Fruit fly (Drosophila melanogaster) whole organism, embryonic: ENCODE data around the gene RfC4.

ENCODE experiments used
- ATbp ChIP-seq: fragments of 200-800 bp; sonication (Bioruptor generic); optimal IDR thresholded peaks from 2 replicates; lab custom pipeline; 2017; ENCODE audit warnings: missing biosample characterization, mild to moderate bottlenecking, missing genetic modification characterization, missing genetic modification reagents
- CG11247 ChIP-seq: fragments of 200-800 bp; sonication (Bioruptor generic); IDR thresholded peaks from 2 replicates; pipeline ENCODE4 v1.3.6; 2022; ENCODE audit warnings: missing biosample characterization, missing genetic modification characterization
- CG16813 ChIP-seq: fragments of 200-800 bp; sonication (Bioruptor generic); IDR thresholded peaks from 3 replicates; pipeline ENCODE4 v1.3.6; 2022; ENCODE audit warnings: missing biosample characterization, missing genetic modification characterization; ENCODE audit not compliant: partially characterized antibody
- CG17359 ChIP-seq: fragments of 200-800 bp; sonication (Bioruptor generic); optimal IDR thresholded peaks from 3 replicates; lab custom pipeline; 2018; ENCODE audit warnings: missing biosample characterization, mild to moderate bottlenecking, missing genetic modification characterization, moderate library complexity
- CG18476 ChIP-seq: fragments of 200-800 bp; sonication (Bioruptor generic); optimal IDR thresholded peaks from 2 replicates; lab custom pipeline; 2016; ENCODE audit warnings: missing biosample characterization, mild to moderate bottlenecking, missing genetic modification characterization
- CG18619 ChIP-seq: fragments of 200-800 bp; sonication (Bioruptor generic); optimal IDR thresholded peaks from 3 replicates; lab custom pipeline; 2017; ENCODE audit warnings: missing biosample characterization, mild to moderate bottlenecking, missing genetic modification characterization
- CG2678 ChIP-seq: fragments of 200-800 bp; sonication (Bioruptor generic); optimal IDR thresholded peaks from 3 replicates; lab custom pipeline; 2019; ENCODE audit warnings: missing biosample characterization, mild to moderate bottlenecking, missing genetic modification characterization, moderate library complexity
- CG4404 ChIP-seq: fragments of 200-800 bp; sonication (Bioruptor generic); IDR thresholded peaks from 2 replicates; pipeline ENCODE4 v1.3.6; 2022; ENCODE audit warnings: missing biosample characterization, missing genetic modification characterization
- CG4707 ChIP-seq: fragments of 200-800 bp; sonication (Bioruptor generic); optimal IDR thresholded peaks from 2 replicates; lab custom pipeline; 2018; ENCODE audit warnings: missing biosample characterization, mild to moderate bottlenecking, missing genetic modification characterization, moderate library complexity
- CG6175 ChIP-seq: fragments of 200-800 bp; sonication (Bioruptor generic); IDR thresholded peaks from 3 replicates; pipeline ENCODE4 v1.3.6; 2022; ENCODE audit warnings: missing biosample characterization, missing genetic modification characterization
- CG6765 ChIP-seq: fragments of 200-800 bp; sonication (Bioruptor generic); optimal IDR thresholded peaks from 3 replicates; lab custom pipeline; 2017; ENCODE audit warnings: missing biosample characterization, mild to moderate bottlenecking, missing genetic modification characterization
- CG7987 ChIP-seq: fragments of 200-800 bp; sonication (Bioruptor generic); optimal IDR thresholded peaks from 2 replicates; lab custom pipeline; 2018; ENCODE audit warnings: missing biosample characterization, mild to moderate bottlenecking, missing genetic modification characterization, moderate library complexity
- CG8290 ChIP-seq, 3 experiments: fragments of 200-800 bp; sonication (Bioruptor generic); optimal IDR thresholded peaks; 2 replicates each; lab custom pipeline; 2016 to 2019; ENCODE audit warnings: missing biosample characterization in 3 of 3, missing genetic modification characterization in 3 of 3, mild to moderate bottlenecking in 2 of 3, moderate library complexity in 1 of 3
- CG8765 ChIP-seq: fragments of 200-800 bp; sonication (Bioruptor generic); IDR thresholded peaks from 2 replicates; pipeline ENCODE4 v1.3.6; 2022; ENCODE audit warnings: missing biosample characterization, missing genetic modification characterization
- CG9797 ChIP-seq: fragments of 200-800 bp; sonication (Bioruptor generic); optimal IDR thresholded peaks from 3 replicates; lab custom pipeline; 2018; ENCODE audit warnings: missing biosample characterization, mild to moderate bottlenecking, missing genetic modification characterization
- CrebB ChIP-seq: fragments of 200-800 bp; sonication (Bioruptor generic); optimal IDR thresholded peaks from 3 replicates; lab custom pipeline; 2018; ENCODE audit warnings: missing biosample characterization, mild to moderate bottlenecking, missing genetic modification characterization
- Dbx ChIP-seq: fragments of 200-800 bp; sonication (Bioruptor generic); IDR thresholded peaks from 3 replicates; pipeline ENCODE4 v1.3.6; 2022; ENCODE audit warnings: missing biosample characterization, missing genetic modification characterization
- MBD-R2 ChIP-seq: fragments of 200-800 bp; sonication (Bioruptor generic); IDR thresholded peaks from 2 replicates; pipeline ENCODE4 v1.3.6; 2022; ENCODE audit warnings: missing biosample characterization, missing genetic modification characterization
- Med ChIP-seq: fragments of 200-800 bp; sonication (Bioruptor generic); peaks from one replicate; lab custom pipeline; 2016; ENCODE audit warnings: missing biosample characterization, missing genetic modification characterization, mild to moderate bottlenecking, inconsistent platforms, moderate library complexity
- Neu2 ChIP-seq: fragments of 200-800 bp; sonication (Bioruptor generic); optimal IDR thresholded peaks from 3 replicates; lab custom pipeline; 2016; ENCODE audit warnings: missing biosample characterization, missing genetic modification characterization, borderline replicate concordance
- Nf-YB ChIP-seq: fragments of 200-800 bp; sonication (Bioruptor generic); optimal IDR thresholded peaks from 3 replicates; lab custom pipeline; 2019; ENCODE audit warnings: missing biosample characterization, mild to moderate bottlenecking, missing genetic modification characterization, moderate library complexity
- NfI ChIP-seq: fragments of 200-800 bp; sonication (Bioruptor generic); optimal IDR thresholded peaks from 3 replicates; lab custom pipeline; 2018; ENCODE audit warnings: missing biosample characterization, mild to moderate bottlenecking, missing genetic modification characterization, moderate library complexity
- Pdp1 ChIP-seq, 2 experiments: fragments of 200-800 bp; sonication (Bioruptor generic); optimal IDR thresholded peaks; 3 replicates each; lab custom pipeline; 2016; ENCODE audit warnings: missing biosample characterization in 2 of 2, missing genetic modification characterization in 2 of 2, mild to moderate bottlenecking in 1 of 2, moderate library complexity in 1 of 2
- Scr ChIP-seq: fragments of 200-800 bp; sonication (Bioruptor generic); IDR thresholded peaks from 2 replicates; pipeline ENCODE4 v1.3.6; 2022; ENCODE audit warnings: missing biosample characterization, missing genetic modification characterization; ENCODE audit not compliant: partially characterized antibody
- Sin3A ChIP-seq: fragments of >200 bp; optimal IDR thresholded peaks from 2 replicates; lab custom pipeline; 2018
- Stat92E ChIP-seq, 3 experiments: fragments of >200 bp in 2 of 3; fragments of 200-800 bp in 1 of 3; sonication (Bioruptor generic) in 1 of 3; optimal IDR thresholded peaks; 2 replicates each; lab custom pipeline; 2017 to 2019; ENCODE audit warnings: missing biosample characterization in 3 of 3, missing genetic modification characterization in 3 of 3, mild to moderate bottlenecking in 1 of 3, moderate library complexity in 1 of 3
- Usf ChIP-seq: fragments of 200-800 bp; sonication (Bioruptor generic); optimal IDR thresholded peaks from 2 replicates; lab custom pipeline; 2017; ENCODE audit warnings: missing genotype, missing biosample characterization, missing genetic modification characterization
- YL-1 ChIP-seq: fragments of 200-800 bp; sonication (Bioruptor generic); optimal IDR thresholded peaks from 3 replicates; lab custom pipeline; 2017; ENCODE audit warnings: missing biosample characterization, mild to moderate bottlenecking, missing genetic modification characterization
- ap ChIP-seq: fragments of 200-800 bp; sonication (Bioruptor generic); IDR thresholded peaks from 2 replicates; pipeline ENCODE4 v1.3.6; 2022; ENCODE audit warnings: missing biosample characterization, missing genetic modification characterization
- ara ChIP-seq: fragments of 200-800 bp; sonication (Bioruptor generic); IDR thresholded peaks from 2 replicates; pipeline ENCODE4 v1.3.6; 2022; ENCODE audit warnings: missing biosample characterization, missing genetic modification characterization
- ato ChIP-seq: fragments of 200-800 bp; sonication (Bioruptor generic); IDR thresholded peaks from 2 replicates; pipeline ENCODE4 v1.3.6; 2022; ENCODE audit warnings: missing biosample characterization, missing genetic modification characterization; ENCODE audit not compliant: partially characterized antibody
- bbx ChIP-seq: fragments of 200-800 bp; sonication (Bioruptor generic); IDR thresholded peaks from 2 replicates; pipeline ENCODE4 v1.3.6; 2022; ENCODE audit warnings: missing biosample characterization, missing genetic modification characterization; ENCODE audit not compliant: partially characterized antibody
- ci ChIP-seq: fragments of 200-800 bp; sonication (Bioruptor generic); IDR thresholded peaks from 3 replicates; pipeline ENCODE4 v1.3.6; 2022; ENCODE audit warnings: missing biosample characterization, missing genetic modification characterization
- gce ChIP-seq: fragments of 200-800 bp; sonication (Bioruptor generic); IDR thresholded peaks from 3 replicates; pipeline ENCODE4 v1.3.6; 2022; ENCODE audit warnings: missing biosample characterization, missing genetic modification characterization
- grau ChIP-seq: fragments of 200-800 bp; optimal IDR thresholded peaks from 3 replicates; lab custom pipeline; 2019; ENCODE audit warnings: missing biosample characterization, mild to moderate bottlenecking, missing genetic modification characterization, moderate library complexity
- gsb-n ChIP-seq: fragments of 200-800 bp; sonication (Bioruptor generic); optimal IDR thresholded peaks from 3 replicates; lab custom pipeline; 2018; ENCODE audit warnings: missing biosample characterization, mild to moderate bottlenecking, missing genetic modification characterization
- hkb ChIP-seq, 2 experiments: fragments of 200-800 bp in 1 of 2; fragments of >200 bp in 1 of 2; sonication (Bioruptor generic) in 1 of 2; IDR thresholded peaks in 1 of 2; optimal IDR thresholded peaks in 1 of 2; 2 replicates each; pipeline versions ENCODE4 v1.3.6 to Lab custom; 2017 to 2022; ENCODE audit warnings: missing biosample characterization in 1 of 2, missing genetic modification characterization in 1 of 2
- lab ChIP-seq: fragments of 200-800 bp; sonication (Bioruptor generic); optimal IDR thresholded peaks from 3 replicates; lab custom pipeline; 2017; ENCODE audit warnings: missing biosample characterization, missing genetic modification characterization, mild to moderate bottlenecking, moderate library complexity, missing genetic modification reagents
- lov ChIP-seq, 2 experiments: fragments of 200-800 bp in 1 of 2; fragments of >200 bp in 1 of 2; sonication (Bioruptor generic) in 1 of 2; IDR thresholded peaks in 1 of 2; optimal IDR thresholded peaks in 1 of 2; 2 replicates in 1 of 2; 3 replicates in 1 of 2; pipeline versions ENCODE4 v1.3.6 to Lab custom; 2017 to 2022; ENCODE audit warnings: missing biosample characterization in 1 of 2, missing genetic modification characterization in 1 of 2
- nerfin-1 ChIP-seq: fragments of 200-800 bp; sonication (Bioruptor generic); optimal IDR thresholded peaks from 3 replicates; lab custom pipeline; 2019; ENCODE audit warnings: missing biosample characterization, mild to moderate bottlenecking, missing genetic modification characterization, moderate library complexity
- nom ChIP-seq: fragments of 200-800 bp; sonication (Bioruptor generic); optimal IDR thresholded peaks from 2 replicates; lab custom pipeline; 2017; ENCODE audit warnings: missing biosample characterization, missing genetic modification characterization, mild to moderate bottlenecking, moderate library complexity, missing genetic modification reagents
- salm ChIP-seq: fragments of 200-800 bp; sonication (Bioruptor generic); optimal IDR thresholded peaks from 2 replicates; lab custom pipeline; 2018; ENCODE audit warnings: missing biosample characterization, mild to moderate bottlenecking, missing genetic modification characterization
- vvl ChIP-seq: fragments of 200-800 bp; sonication (Bioruptor generic); IDR thresholded peaks from 2 replicates; pipeline ENCODE4 v1.3.6; 2022; ENCODE audit warnings: missing biosample characterization, missing genetic modification characterization
- wek ChIP-seq: fragments of 200-800 bp; sonication (Bioruptor generic); optimal IDR thresholded peaks from 3 replicates; lab custom pipeline; 2018; ENCODE audit warnings: missing biosample characterization, mild to moderate bottlenecking, missing genetic modification characterization, moderate library complexity

The RfC4 gene

dm6 chr3L:4108072-4108843 is 27.6 kb downstream of the RfC4 start, which contains the start of gene Ack (continued):
- no peak for TF ChIP-seq Usf (GFP tag; lab: Kevin White, UChicago)

- no peak for TF ChIP-seq Nf-YB (GFP tag; lab: Kevin White, UChicago)
- TF ChIP-seq bbx (GFP tag; lab: Robert Waterston, UW): no peak
- TF ChIP-seq YL-1 (GFP tag; lab: Kevin White, UChicago): peak; percentile 1
- no peak for TF ChIP-seq CG6765 (GFP tag; lab: Kevin White, UChicago)
- TF ChIP-seq Med (GFP tag; lab: Kevin White, UChicago): peak; percentile 52
- TF ChIP-seq CG4707 (GFP tag; lab: Kevin White, UChicago): peak; percentile 46
- TF ChIP-seq Scr (GFP tag; lab: Robert Waterston, UW): no peak
- peak; percentile 5 for TF ChIP-seq wek (GFP tag; lab: Kevin White, UChicago)
- no peak for TF ChIP-seq CG18619
- no peak for TF ChIP-seq CG11247
- no peak for TF ChIP-seq gce (GFP tag; lab: Robert Waterston, UW)
- peak in 1 of 2 experiments; percentile 36 for TF ChIP-seq Pdp1 (GFP tag; optimal IDR thresholded peaks at IDR 0.05; lab: Kevin White, UChicago)
- no peak for TF ChIP-seq CG9797 (GFP tag; lab: Kevin White, UChicago)
- no peak for TF ChIP-seq CG7987
- TF ChIP-seq CG2678 (tag; lab: Kevin White, UChicago): no peak
- 0 out of 2 replicates have a peak, but pooled peaks have one; percentile 7 for TF ChIP-seq ara (GFP tag; lab: Robert Waterston, UW)
- no peak for TF ChIP-seq ATbp (GFP tag; lab: Kevin White, UChicago)
- no peak for TF ChIP-seq Neu2 (GFP tag; lab: Kevin White, UChicago)
- TF ChIP-seq vvl (GFP tag; lab: Robert Waterston, UW): peak; percentile 25; the same call in 1 of the 2 replicates
- TF ChIP-seq CG8765: no peak
- peak; percentile 5 for TF ChIP-seq CG17359 (tag; lab: Kevin White, UChicago)
- TF ChIP-seq lov (optimal IDR thresholded peaks at IDR 0.05; lab: Kevin White, UChicago): no peak
- 0 out of 3 replicates have a peak, but pooled peaks have one; percentile 34 for TF ChIP-seq lov (GFP tag; IDR thresholded peaks at IDR 0.05; lab: Robert Waterston, UW)
- 0 out of 3 replicates have a peak, but pooled peaks have one; percentile 29 for TF ChIP-seq ci (GFP tag; lab: Robert Waterston, UW)
- TF ChIP-seq gsb-n (tag; lab: Kevin White, UChicago): no peak
- TF ChIP-seq MBD-R2 (GFP tag; lab: Robert Waterston, UW): no peak
- no peak for TF ChIP-seq salm (tag; lab: Kevin White, UChicago)
- TF ChIP-seq ato (GFP tag; lab: Robert Waterston, UW): no peak
- TF ChIP-seq grau: peak; percentile 7
- TF ChIP-seq CG18476 (GFP tag; lab: Kevin White, UChicago): no peak
- TF ChIP-seq nerfin-1 (tag; lab: Kevin White, UChicago): no peak
- 0 out of 3 replicates have a peak, but pooled peaks have one; percentile 36 for TF ChIP-seq Dbx (GFP tag; lab: Robert Waterston, UW)
- no peak for TF ChIP-seq CG16813 (GFP tag; lab: Robert Waterston, UW)
- TF ChIP-seq lab (GFP tag; lab: Kevin White, UChicago): peak; percentile 27
- no peak for TF ChIP-seq CG8290 (GFP tag; optimal IDR thresholded peaks at IDR 0.05; lab: Kevin White, UChicago)
- TF ChIP-seq CG8290 (tag; optimal IDR thresholded peaks at IDR 0.05; lab: Kevin White, UChicago): peak in 1 of 2 experiments; percentile 27
- no peak for TF ChIP-seq ap (GFP tag; lab: Robert Waterston, UW)
- TF ChIP-seq hkb (optimal IDR thresholded peaks at IDR 0.05; lab: Kevin White, UChicago): no peak
- TF ChIP-seq hkb (GFP tag; IDR thresholded peaks at IDR 0.05; lab: Robert Waterston, UW): 0 out of 2 replicates have a peak, but pooled peaks have one; percentile 23
- no peak for TF ChIP-seq CrebB
- no peak for TF ChIP-seq Sin3A
- 0 out of 3 replicates have a peak, but pooled peaks have one; percentile 26 for TF ChIP-seq CG6175 (GFP tag; lab: Robert Waterston, UW)
- peak; percentile 24 for TF ChIP-seq nom (GFP tag; lab: Kevin White, UChicago)
- no peak for TF ChIP-seq NfI
- TF ChIP-seq Stat92E (GFP tag; optimal IDR thresholded peaks at IDR 0.05; lab: Kevin White, UChicago): no peak
- TF ChIP-seq CG4404 (GFP tag; lab: Robert Waterston, UW): no peak
These were observed 28.7 kb downstream of the RfC4 start for dm6 chr3L:4107120-4107519.
